Worm (Caenorhabditis elegans) whole organism, L3 larva: ENCODE results near the gene C01G10.9.
"Not testable (repeated sequence)": the region's sequence is repeated elsewhere in the genome, so short reads cannot be mapped to it uniquely, and the experiment has no call there.

Experiments
- R02D3.7 ChIP-seq: fragments of 150-350 bp; optimal IDR thresholded peaks from 2 replicates; lab custom pipeline; 2014; ENCODE audit warnings: missing biosample characterization, missing genetic modification characterization
- ZK546.5 ChIP-seq: sonication (generic microtip); optimal IDR thresholded peaks from 2 replicates; lab custom pipeline; 2017; ENCODE audit warnings: missing biosample characterization, missing genetic modification characterization
- aly-2 ChIP-seq: fragments of 150-350 bp; optimal IDR thresholded peaks from 2 replicates; lab custom pipeline; 2014; ENCODE audit warnings: missing biosample characterization, missing genetic modification characterization
- ceh-16 ChIP-seq: sonication (generic microtip); optimal IDR thresholded peaks from 2 replicates; lab custom pipeline; 2017; ENCODE audit warnings: missing biosample characterization, missing genetic modification characterization
- ceh-28 ChIP-seq: fragments of 150-350 bp; optimal IDR thresholded peaks from 2 replicates; lab custom pipeline; 2014; ENCODE audit warnings: missing biosample characterization, missing genetic modification reagents, missing genetic modification characterization
- ceh-82 ChIP-seq: fragments of 150-350 bp; optimal IDR thresholded peaks from 2 replicates; lab custom pipeline; 2014; ENCODE audit warnings: missing biosample characterization, missing genetic modification characterization
- ceh-9 ChIP-seq: sonication (generic microtip); optimal IDR thresholded peaks from 2 replicates; lab custom pipeline; 2018; ENCODE audit warnings: missing biosample characterization, missing genetic modification characterization
- daf-12 ChIP-seq: fragments of 150-350 bp; optimal IDR thresholded peaks from 2 replicates; lab custom pipeline; 2014; ENCODE audit warnings: missing biosample characterization, missing genetic modification reagents, missing genetic modification characterization
- egl-27 ChIP-seq: sonication (generic microtip); optimal IDR thresholded peaks from 4 replicates; lab custom pipeline; 2017; ENCODE audit warnings: missing biosample characterization, missing genetic modification reagents, missing genetic modification characterization
- egl-5 ChIP-seq: fragments of 150-350 bp; optimal IDR thresholded peaks from 2 replicates; lab custom pipeline; 2017; ENCODE audit warnings: missing biosample characterization, missing genetic modification reagents, missing genetic modification characterization, inconsistent platforms
- elt-3 ChIP-seq, 3 experiments: fragments of 150-350 bp in 1 of 3; sonication (generic microtip) in 2 of 3; optimal IDR thresholded peaks; 2 replicates in 2 of 3; 4 replicates in 1 of 3; lab custom pipeline; 2014 to 2017; ENCODE audit warnings: missing biosample characterization in 3 of 3, missing genetic modification characterization in 3 of 3
- eor-1 ChIP-seq, 2 experiments: fragments of 150-350 bp; optimal IDR thresholded peaks; 2 replicates each; lab custom pipeline; 2014 to 2018; ENCODE audit warnings: missing biosample characterization in 2 of 2, missing genetic modification characterization in 2 of 2
- fkh-2 ChIP-seq: fragments of 150-350 bp; optimal IDR thresholded peaks from 2 replicates; lab custom pipeline; 2014; ENCODE audit warnings: missing biosample characterization, missing genetic modification reagents, missing genetic modification characterization
- fos-1 ChIP-seq: fragments of 150-350 bp; optimal IDR thresholded peaks from 2 replicates; lab custom pipeline; 2014; ENCODE audit warnings: missing biosample characterization, missing genetic modification characterization
- hmg-11 ChIP-seq: sonication (generic microtip); optimal IDR thresholded peaks from 2 replicates; lab custom pipeline; 2016; ENCODE audit warnings: missing genetic modification characterization, missing compliant biosample characterization
- jun-1 ChIP-seq: fragments of 150-350 bp; optimal IDR thresholded peaks from 2 replicates; lab custom pipeline; 2014; ENCODE audit warnings: missing biosample characterization, missing genetic modification reagents, missing genetic modification characterization
- lin-15B ChIP-seq: fragments of 150-350 bp; optimal IDR thresholded peaks from 2 replicates; lab custom pipeline; 2014; ENCODE audit warnings: missing biosample characterization, missing genetic modification characterization
- mdl-1 ChIP-seq: fragments of 150-350 bp; optimal IDR thresholded peaks from 2 replicates; lab custom pipeline; 2014; ENCODE audit warnings: missing biosample characterization, missing genetic modification characterization
- mml-1 ChIP-seq: fragments of 150-350 bp; sonication (generic microtip); optimal IDR thresholded peaks from 3 replicates; lab custom pipeline; 2014; ENCODE audit warnings: missing biosample characterization, missing genetic modification characterization
- nfya-1 ChIP-seq: sonication (generic microtip); optimal IDR thresholded peaks from 2 replicates; lab custom pipeline; 2017; ENCODE audit warnings: missing genetic modification characterization, mild to moderate bottlenecking, missing compliant biosample characterization, antibody characterized with exemption, moderate library complexity; ENCODE audit not compliant: insufficient read depth
- nhr-11 ChIP-seq: fragments of 150-350 bp; optimal IDR thresholded peaks from 2 replicates; lab custom pipeline; 2014; ENCODE audit warnings: missing biosample characterization, missing genetic modification characterization
- nhr-23 ChIP-seq: fragments of 150-350 bp; optimal IDR thresholded peaks from 2 replicates; lab custom pipeline; 2014; ENCODE audit warnings: missing biosample characterization, missing genetic modification reagents, missing genetic modification characterization
- nhr-237 ChIP-seq: fragments of 150-350 bp; optimal IDR thresholded peaks from 2 replicates; lab custom pipeline; 2014; ENCODE audit warnings: missing biosample characterization, missing genetic modification characterization
- nhr-25 ChIP-seq: sonication (generic microtip); optimal IDR thresholded peaks from 2 replicates; lab custom pipeline; 2017; ENCODE audit warnings: missing biosample characterization, missing genetic modification characterization
- nhr-28 ChIP-seq: fragments of 150-350 bp; optimal IDR thresholded peaks from 2 replicates; lab custom pipeline; 2014; ENCODE audit warnings: missing biosample characterization, missing genetic modification characterization
- nhr-43 ChIP-seq: sonication (generic microtip); optimal IDR thresholded peaks from 2 replicates; lab custom pipeline; 2016; ENCODE audit warnings: mild to moderate bottlenecking, missing genetic modification characterization, missing compliant biosample characterization; ENCODE audit not compliant: poor library complexity, severe bottlenecking
- nhr-67 ChIP-seq: fragments of 150-350 bp; optimal IDR thresholded peaks from 2 replicates; lab custom pipeline; 2014; ENCODE audit warnings: missing biosample characterization, missing genetic modification characterization
- nhr-77 ChIP-seq: fragments of 150-350 bp; optimal IDR thresholded peaks from 2 replicates; lab custom pipeline; 2014; ENCODE audit warnings: missing biosample characterization, missing genetic modification characterization
- pha-4 ChIP-seq: fragments of 150-350 bp; optimal IDR thresholded peaks from 2 replicates; lab custom pipeline; 2014; ENCODE audit warnings: missing biosample characterization, missing genetic modification reagents, missing genetic modification characterization
- pqm-1 ChIP-seq: fragments of 150-350 bp; optimal IDR thresholded peaks from 2 replicates; lab custom pipeline; 2017; ENCODE audit warnings: missing biosample characterization, missing genetic modification characterization, inconsistent platforms
- sea-2 ChIP-seq: fragments of 150-350 bp; sonication (generic microtip); optimal IDR thresholded peaks from 4 replicates; lab custom pipeline; 2014; ENCODE audit warnings: missing biosample characterization, missing genetic modification reagents, missing genetic modification characterization
- skn-1 ChIP-seq: fragments of 150-350 bp; optimal IDR thresholded peaks from 2 replicates; lab custom pipeline; 2014; ENCODE audit warnings: missing biosample characterization, missing genetic modification characterization
- snpc-4 ChIP-seq: fragments of 150-350 bp; optimal IDR thresholded peaks from 2 replicates; lab custom pipeline; 2014; ENCODE audit warnings: missing biosample characterization, missing genetic modification characterization
- unc-62 ChIP-seq: fragments of 150-350 bp; sonication (generic microtip); optimal IDR thresholded peaks from 4 replicates; lab custom pipeline; 2014; ENCODE audit warnings: missing biosample characterization, missing genetic modification reagents, missing genetic modification characterization
- ztf-11 ChIP-seq: fragments of 150-350 bp; optimal IDR thresholded peaks from 2 replicates; lab custom pipeline; 2014; ENCODE audit warnings: missing biosample characterization, missing genetic modification characterization
- ztf-4 ChIP-seq: fragments of 150-350 bp; optimal IDR thresholded peaks from 2 replicates; lab custom pipeline; 2014; ENCODE audit warnings: missing biosample characterization, missing genetic modification characterization

Gene C01G10.9

DNA sequence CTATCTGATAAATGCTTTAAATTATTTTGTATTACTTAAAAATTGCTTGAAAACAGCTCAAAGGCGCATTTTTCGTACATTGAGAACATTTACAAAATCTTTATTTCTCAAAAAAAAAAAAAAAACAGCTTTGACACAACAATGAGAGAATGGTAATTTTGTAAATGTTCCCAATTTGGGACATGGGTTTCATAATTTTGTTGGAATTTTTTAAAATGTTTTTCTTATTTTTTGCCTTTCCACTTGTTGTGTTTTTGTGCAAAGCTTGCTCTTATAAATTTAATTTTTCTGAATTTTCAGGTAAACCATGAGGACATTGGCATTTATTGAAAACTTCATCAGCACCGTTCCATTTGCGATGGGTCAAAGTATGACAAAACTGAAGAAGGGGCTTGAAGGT is 29.3 kb downstream of the C01G10.9 start, which contains the start of gene T01G5.7:
Gene T01G5.7, plus strand, starts transcription at position 301 of the 400 bp plus-strand sequence.
- TF ChIP-seq nhr-11 (tag; lab: Kevin White, UChicago) (no peak), lin-15B (no peak), nhr-77 (tag; lab: Kevin White, UChicago) (no peak), ztf-11 (no peak), nhr-23 (tag; lab: Kevin White, UChicago) (no peak), ceh-16 (tag; lab: Kevin White, UChicago) (no peak), eor-1 (tag; optimal IDR thresholded peaks at IDR 0.05; lab: Kevin White, UChicago) (no peak)
- TF ChIP-seq, all 47 proteins: peak for 0

DNA sequence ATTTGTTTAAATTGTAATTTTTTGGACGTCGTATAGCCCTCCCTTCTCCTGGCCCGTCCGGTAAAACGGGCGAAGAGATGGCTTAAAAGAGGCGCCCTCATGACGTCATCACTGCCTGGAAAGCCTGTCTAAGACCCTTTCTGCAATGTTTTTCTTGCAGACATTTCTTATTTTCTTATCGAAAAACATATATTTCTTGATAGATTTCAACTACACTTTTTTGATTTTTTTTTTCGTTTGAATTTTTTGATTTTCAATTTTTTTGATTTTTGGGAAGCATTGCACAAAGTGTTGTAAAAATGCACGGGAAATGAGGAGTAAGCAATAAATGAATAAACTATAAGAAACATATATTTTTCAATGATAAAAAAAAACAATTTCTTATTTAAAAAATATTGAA is 31.7 kb downstream of the C01G10.9 start, which contains the start of gene T01G5.6:
Gene T01G5.6, minus strand, starts transcription at position 101 of the 400 bp plus-strand sequence.
- no peak for TF ChIP-seq sea-2 (GFP tag; lab: Kevin White, UChicago)
- no peak for TF ChIP-seq egl-27 (tag; lab: Kevin White, UChicago)
- no peak for TF ChIP-seq snpc-4 (tag; lab: Kevin White, UChicago)
- TF ChIP-seq unc-62 (GFP tag; lab: Kevin White, UChicago) = no peak
- no peak for TF ChIP-seq mml-1 (tag; lab: Kevin White, UChicago)
- TF ChIP-seq aly-2 = no peak
- TF ChIP-seq hmg-11 (tag; lab: Kevin White, UChicago) = no peak
- no peak for TF ChIP-seq nhr-23 (tag; lab: Kevin White, UChicago)
- TF ChIP-seq fos-1 (tag; lab: Kevin White, UChicago) = no peak
- TF ChIP-seq nhr-237 (tag; lab: Kevin White, UChicago) = no peak
- no peak for TF ChIP-seq egl-5 (tag; lab: Kevin White, UChicago)
- no peak for TF ChIP-seq fkh-2 (tag; lab: Kevin White, UChicago)
- TF ChIP-seq nhr-43 = no peak

DNA sequence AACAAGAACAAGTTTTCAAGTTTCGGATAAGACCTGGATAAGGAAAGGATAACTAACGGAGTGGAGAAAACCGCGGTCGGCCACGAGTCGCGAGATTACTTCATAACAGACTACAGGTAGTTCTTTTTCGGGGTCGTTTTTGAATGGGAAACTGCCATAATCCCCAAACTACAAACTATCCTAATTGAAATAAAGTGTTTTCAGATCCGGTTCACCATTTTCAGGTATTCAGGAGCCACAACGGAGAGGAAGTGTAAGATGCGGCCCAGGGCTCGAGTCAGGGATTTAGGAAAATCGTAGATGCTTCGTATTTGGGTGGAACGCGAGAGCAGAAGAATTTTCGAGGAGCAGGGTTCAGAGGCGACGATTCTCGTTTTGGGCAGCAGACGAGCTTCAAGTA is 33.6 kb downstream of the C01G10.9 start, which contains the start of gene T01G5.8:
Gene T01G5.8, plus strand, starts transcription at position 301 of the 400 bp plus-strand sequence.
- not testable (repeated sequence) for TF ChIP-seq ceh-28; mdl-1 (tag; lab: Kevin White, UChicago); skn-1 (tag; lab: Kevin White, UChicago)

DNA sequence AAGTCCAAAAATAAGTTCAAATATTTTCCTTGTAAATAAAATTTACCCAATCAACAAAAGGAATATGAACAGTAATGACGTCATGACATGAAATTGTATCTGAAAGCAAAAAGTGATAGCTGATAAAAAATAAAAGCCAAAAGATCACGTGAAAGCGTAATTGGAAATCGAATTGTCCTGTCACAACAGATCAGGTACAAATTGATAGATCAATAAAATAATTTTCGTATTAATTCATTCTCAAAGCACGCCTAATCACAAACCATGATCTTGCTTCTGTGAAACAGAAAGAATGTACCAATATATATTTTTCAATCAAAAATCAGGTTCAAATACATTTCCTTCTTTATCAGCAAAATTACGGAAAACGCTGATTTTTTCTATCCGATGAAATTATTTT is 37.2 kb downstream of the C01G10.9 start, which contains the start of gene flor-1:
Gene flor-1, minus strand, starts transcription at position 101 of the 400 bp plus-strand sequence.
- TF ChIP-seq nhr-67 (tag; lab: Kevin White, UChicago) = no peak
- no peak for TF ChIP-seq eor-1 (tag; optimal IDR thresholded peaks at IDR 0.05; lab: Kevin White, UChicago)
- TF ChIP-seq elt-3 (tag; optimal IDR thresholded peaks at IDR 0.05; lab: Kevin White, UChicago) = no peak
- TF ChIP-seq ztf-4 (tag; lab: Kevin White, UChicago) = no peak
- no peak for TF ChIP-seq nhr-11 (tag; lab: Kevin White, UChicago)
- TF ChIP-seq hmg-11 (tag; lab: Kevin White, UChicago) = no peak
- TF ChIP-seq pha-4 (tag; lab: Kevin White, UChicago) = no peak
- TF ChIP-seq nfya-1 (tag; lab: Kevin White, UChicago) = no peak
- TF ChIP-seq nhr-25 (tag; lab: Kevin White, UChicago) = no peak
- no peak for TF ChIP-seq skn-1 (tag; lab: Kevin White, UChicago)
- no peak for TF ChIP-seq ceh-9 (tag; lab: Kevin White, UChicago)
- TF ChIP-seq nhr-43 = no peak

DNA sequence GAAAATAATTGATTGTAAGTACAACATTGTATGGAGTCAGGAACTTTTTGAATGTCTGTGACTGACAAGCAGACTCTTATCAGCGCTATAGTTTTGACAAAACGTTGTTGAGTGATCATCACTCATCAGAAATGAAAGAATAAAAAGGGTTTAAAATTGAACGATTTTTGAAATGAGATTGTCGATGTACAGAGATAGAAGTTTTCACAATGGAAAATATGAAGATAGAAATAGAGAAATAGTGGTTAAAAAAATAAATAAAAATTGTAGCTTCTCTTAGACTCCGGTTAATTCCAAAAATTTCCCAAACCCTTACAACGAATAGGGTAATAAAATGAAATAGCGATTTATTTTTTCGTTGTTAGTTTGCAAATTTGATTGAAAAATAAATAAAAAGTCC is 42.8 kb downstream of the C01G10.9 start, which contains the start of gene ugt-30:
Gene ugt-30, minus strand, starts transcription at position 101 of the 400 bp plus-strand sequence.
- not testable (repeated sequence) for TF ChIP-seq nhr-23, pqm-1, daf-12 (tag; lab: Kevin White, UChicago)

DNA sequence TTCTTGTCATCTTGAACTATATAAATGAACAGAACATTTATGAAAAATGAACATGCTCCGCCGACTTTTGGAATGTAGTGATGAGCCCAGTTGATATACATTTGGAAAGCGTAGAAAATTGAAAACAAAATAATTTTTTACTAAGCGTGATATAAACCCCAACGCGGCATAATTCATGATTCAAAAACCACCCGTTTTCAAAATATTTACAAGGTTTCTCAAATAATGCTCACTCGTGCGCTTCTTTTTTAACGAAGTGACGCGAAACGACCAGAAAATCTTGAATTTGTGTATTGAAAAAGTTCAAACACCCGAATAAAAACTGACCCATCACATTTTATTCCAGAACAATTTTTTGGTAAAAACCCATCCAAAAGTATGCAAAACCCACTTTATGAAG is 45.1 kb downstream of the C01G10.9 start, which contains the start of gene srj-27:
Gene srj-27, minus strand, starts transcription at position 101 of the 400 bp plus-strand sequence.
- TF ChIP-seq aly-2 (no peak), ZK546.5 (tag; lab: Kevin White, UChicago) (no peak), R02D3.7 (no peak), eor-1 (tag; optimal IDR thresholded peaks at IDR 0.05; lab: Kevin White, UChicago) (no peak), hmg-11 (tag; lab: Kevin White, UChicago) (no peak), nhr-11 (tag; lab: Kevin White, UChicago) (no peak), ceh-82 (no peak), ceh-9 (tag; lab: Kevin White, UChicago) (no peak), jun-1 (no peak), pha-4 (tag; lab: Kevin White, UChicago) (no peak), nhr-28 (tag; lab: Kevin White, UChicago) (no peak), pqm-1 (tag; lab: Kevin White, UChicago) (no peak), nhr-23 (tag; lab: Kevin White, UChicago) (no peak), ztf-11 (no peak), nhr-77 (tag; lab: Kevin White, UChicago) (no peak)
